Fruit fly (Drosophila melanogaster) whole organism, adult: Measurements from ENCODE around the gene hale.

Source experiments
- CG11617 ChIP-seq: fragments of 200-800 bp; sonication (Bioruptor generic); optimal IDR thresholded peaks from 2 replicates; lab custom pipeline; 2017; ENCODE audit warnings: mild to moderate bottlenecking, missing biosample characterization, missing genetic modification reagents, missing genetic modification characterization
- CG12768 ChIP-seq: fragments of 200-800 bp; sonication (Bioruptor generic); optimal IDR thresholded peaks from 2 replicates; lab custom pipeline; 2017; ENCODE audit warnings: missing biosample characterization, missing genetic modification characterization, mild to moderate bottlenecking, moderate library complexity, missing genetic modification reagents
- CG14711 ChIP-seq: fragments of 200-800 bp; sonication (Bioruptor generic); optimal IDR thresholded peaks from 2 replicates; lab custom pipeline; 2018; ENCODE audit warnings: missing biosample characterization, mild to moderate bottlenecking, missing genetic modification characterization, moderate library complexity
- CG1620 ChIP-seq: fragments of 200-800 bp; sonication (Bioruptor generic); optimal IDR thresholded peaks from 2 replicates; lab custom pipeline; 2016; ENCODE audit warnings: missing biosample characterization, missing genetic modification characterization
- CG33017 ChIP-seq: fragments of 200-800 bp; sonication (Bioruptor generic); optimal IDR thresholded peaks from 2 replicates; lab custom pipeline; 2018; ENCODE audit warnings: missing biosample characterization, mild to moderate bottlenecking, missing genetic modification characterization, moderate library complexity
- CG5204 ChIP-seq: fragments of 200-800 bp; sonication (Bioruptor generic); optimal IDR thresholded peaks from 2 replicates; lab custom pipeline; 2016; ENCODE audit warnings: missing biosample characterization, missing genetic modification characterization
- CG7045 ChIP-seq: fragments of 200-800 bp; sonication (Bioruptor generic); optimal IDR thresholded peaks from 2 replicates; lab custom pipeline; 2017; ENCODE audit warnings: missing biosample characterization, mild to moderate bottlenecking, missing genetic modification characterization
- CG7101 ChIP-seq: fragments of 200-800 bp; sonication (Bioruptor generic); optimal IDR thresholded peaks from 2 replicates; lab custom pipeline; 2018; ENCODE audit warnings: missing biosample characterization, mild to moderate bottlenecking, missing genetic modification characterization, moderate library complexity
- Clk ChIP-seq: fragments of 200-800 bp; sonication (Bioruptor generic); optimal IDR thresholded peaks from 2 replicates; lab custom pipeline; 2017; ENCODE audit warnings: missing biosample characterization, missing genetic modification characterization
- Crg-1 ChIP-seq: fragments of 200-800 bp; sonication (Bioruptor generic); optimal IDR thresholded peaks from 2 replicates; lab custom pipeline; 2016; ENCODE audit warnings: missing biosample characterization, missing genetic modification characterization
- Hr96 ChIP-seq: fragments of 200-800 bp; sonication (Bioruptor generic); optimal IDR thresholded peaks from 2 replicates; lab custom pipeline; 2016; ENCODE audit warnings: missing biosample characterization, missing genetic modification characterization
- Mnt ChIP-seq: fragments of 200-800 bp; sonication (Bioruptor generic); optimal IDR thresholded peaks from 2 replicates; lab custom pipeline; 2016; ENCODE audit warnings: missing biosample characterization, mild to moderate bottlenecking, missing genetic modification characterization
- bab1 ChIP-seq: fragments of 200-800 bp; sonication (Bioruptor generic); optimal IDR thresholded peaks from 3 replicates; lab custom pipeline; 2019; ENCODE audit warnings: missing biosample characterization, mild to moderate bottlenecking, missing genetic modification characterization, moderate library complexity
- cic ChIP-seq: fragments of 200-800 bp; sonication (Bioruptor generic); optimal IDR thresholded peaks from 2 replicates; lab custom pipeline; 2017; ENCODE audit warnings: missing biosample characterization, mild to moderate bottlenecking, missing genetic modification characterization, moderate library complexity
- cnc ChIP-seq, 2 experiments: fragments of >200 bp; optimal IDR thresholded peaks; 2 replicates each; lab custom pipeline; 2017
- kay ChIP-seq: fragments of 200-800 bp; sonication (Bioruptor generic); peaks from one replicate; lab custom pipeline; 2016; ENCODE audit warnings: missing biosample characterization, missing genetic modification characterization, borderline replicate concordance
- ovo ChIP-seq: fragments of 200-800 bp; sonication (Bioruptor generic); optimal IDR thresholded peaks from 2 replicates; lab custom pipeline; 2016; ENCODE audit warnings: missing biosample characterization, missing genetic modification characterization
- pad ChIP-seq: fragments of 200-800 bp; sonication (Bioruptor generic); optimal IDR thresholded peaks from 3 replicates; lab custom pipeline; 2017; ENCODE audit warnings: missing biosample characterization, missing genetic modification characterization, mild to moderate bottlenecking, moderate library complexity, missing genetic modification reagents
- tj ChIP-seq: fragments of 200-800 bp; sonication (Bioruptor generic); optimal IDR thresholded peaks from 3 replicates; lab custom pipeline; 2017; ENCODE audit warnings: missing biosample characterization, mild to moderate bottlenecking, missing genetic modification characterization, moderate library complexity
- toe ChIP-seq: fragments of 200-800 bp; sonication (Bioruptor generic); optimal IDR thresholded peaks from 2 replicates; lab custom pipeline; 2016; ENCODE audit warnings: missing biosample characterization, missing genetic modification characterization

hale gene

dm6 chr3L:19988891-19989290 lies 3.2 kb upstream of the hale start, which contains the start of gene Csas:
TSS of gene Csas (minus strand) at chr3L:19988991.
- TF ChIP-seq Hr96 = no peak
- TF ChIP-seq Clk = no peak
- no peak for TF ChIP-seq ovo (GFP tag; lab: Kevin White, UChicago)
- no peak for TF ChIP-seq cic (GFP tag; lab: Kevin White, UChicago)
- TF ChIP-seq CG7101 (tag; lab: Kevin White, UChicago) = peak; percentile 24
- TF ChIP-seq kay (GFP tag; lab: Kevin White, UChicago) = peak; percentile 0
- no peak for TF ChIP-seq cnc (optimal IDR thresholded peaks at IDR 0.05; lab: Kevin White, UChicago)
- peak; percentile 26 for TF ChIP-seq bab1 (GFP tag; lab: Kevin White, UChicago)

DNA sequence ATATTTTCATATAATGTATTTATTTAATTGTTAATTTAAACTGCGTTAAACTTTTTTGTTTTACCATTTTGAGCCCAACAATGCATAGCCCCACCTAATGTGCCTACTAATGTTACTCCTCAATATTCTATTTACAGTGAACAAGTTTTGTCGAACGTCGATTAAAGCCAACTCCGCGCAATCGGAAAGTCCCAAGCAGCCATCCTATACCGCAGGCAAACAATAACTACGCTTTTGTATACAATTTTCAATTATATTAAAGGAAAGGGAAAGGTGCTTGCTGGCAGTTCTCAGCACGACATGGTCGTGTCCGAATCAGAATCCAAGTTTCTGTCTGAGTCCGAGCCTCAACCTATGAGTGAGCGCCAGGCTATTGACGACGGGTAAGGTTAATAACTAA lies 4.3 kb downstream of the hale start, which contains the start of gene CG17732:
Gene CG17732 (plus strand): TSS at position 301 of the 400 bp plus-strand sequence.
- TF ChIP-seq CG7045 (GFP tag; lab: Kevin White, UChicago) (no peak), cic (GFP tag; lab: Kevin White, UChicago) (no peak), CG1620 (no peak), kay (GFP tag; lab: Kevin White, UChicago) (no peak), CG5204 (GFP tag; lab: Kevin White, UChicago) (no peak), Clk (no peak), Hr96 (no peak), cnc (optimal IDR thresholded peaks at IDR 0.05; lab: Kevin White, UChicago) (no peak), tj (GFP tag; lab: Kevin White, UChicago) (no peak), CG12768 (GFP tag; lab: Kevin White, UChicago) (no peak), ovo (GFP tag; lab: Kevin White, UChicago) (no peak), CG14711 (tag; lab: Kevin White, UChicago) (no peak), toe (GFP tag; lab: Kevin White, UChicago) (no peak), CG33017 (tag; lab: Kevin White, UChicago) (no peak)

DNA sequence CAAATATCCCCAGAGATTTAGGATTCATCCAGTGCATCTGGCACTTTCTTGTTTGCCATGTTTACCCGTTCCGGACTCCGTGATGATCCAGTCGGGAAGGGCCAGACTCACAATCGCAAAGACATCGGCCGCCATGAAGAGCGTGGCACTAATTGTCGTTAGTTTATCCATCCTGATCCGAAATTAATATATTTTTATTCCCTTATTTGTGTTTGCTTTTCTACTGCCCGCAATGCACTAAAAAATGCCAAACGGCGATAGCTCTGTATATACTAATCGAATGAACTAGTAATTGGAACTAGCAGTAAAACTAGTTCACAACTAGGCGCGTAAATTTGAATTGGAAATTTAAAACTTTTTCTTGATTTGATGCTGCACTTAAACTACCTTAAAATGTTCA lies 6.1 kb downstream of the hale start, which contains the start of gene CG14182:
Gene CG14182 (minus strand): TSS at position 221 of the 400 bp plus-strand sequence.
- TF ChIP-seq bab1 (GFP tag; lab: Kevin White, UChicago) (peak; percentile 24), CG5204 (GFP tag; lab: Kevin White, UChicago) (no peak), pad (GFP tag; lab: Kevin White, UChicago) (no peak), CG7045 (GFP tag; lab: Kevin White, UChicago) (no peak), tj (GFP tag; lab: Kevin White, UChicago) (no peak), Mnt (no peak), Clk (no peak)

DNA sequence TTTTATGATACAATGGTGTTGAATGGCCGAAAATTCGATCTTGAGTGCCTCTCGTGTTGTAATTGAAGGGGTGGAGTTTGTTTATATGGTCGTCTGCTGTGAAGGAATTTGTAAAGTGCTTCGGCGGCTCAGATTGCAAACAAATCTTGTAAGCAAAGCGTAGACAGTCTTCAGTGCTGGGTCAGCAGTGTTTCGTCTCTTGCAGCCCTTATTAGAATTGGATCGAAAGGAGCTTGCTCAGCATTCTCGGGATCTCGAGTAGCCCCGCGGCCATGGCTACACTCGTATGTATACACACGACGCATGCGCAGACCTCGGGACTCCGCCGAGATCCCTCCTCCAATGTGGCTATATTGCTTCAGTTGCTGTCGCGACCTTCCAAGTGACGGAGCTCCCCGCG lies 7.6 kb downstream of the hale start:
- TF ChIP-seq tj (GFP tag; lab: Kevin White, UChicago) (peak; percentile 95), CG33017 (tag; lab: Kevin White, UChicago) (no peak)

- TF ChIP-seq Hr96 (no peak), CG12768 (GFP tag; lab: Kevin White, UChicago) (no peak), cnc (optimal IDR thresholded peaks at IDR 0.05; lab: Kevin White, UChicago) (no peak), toe (GFP tag; lab: Kevin White, UChicago) (no peak), bab1 (GFP tag; lab: Kevin White, UChicago) (no peak), tj (GFP tag; lab: Kevin White, UChicago) (no peak), CG1620 (no peak), CG5204 (GFP tag; lab: Kevin White, UChicago) (no peak), CG7101 (tag; lab: Kevin White, UChicago) (no peak), CG33017 (tag; lab: Kevin White, UChicago) (no peak), Clk (no peak), CG7045 (GFP tag; lab: Kevin White, UChicago) (no peak), Mnt (no peak), cic (GFP tag; lab: Kevin White, UChicago) (no peak), pad (GFP tag; lab: Kevin White, UChicago) (no peak), CG11617 (GFP tag; lab: Kevin White, UChicago) (no peak), CG14711 (tag; lab: Kevin White, UChicago) (no peak), Crg-1 (GFP tag; lab: Kevin White, UChicago) (no peak)
Observed at dm6 chr3L:19968725-19969598, 16.7 kb downstream of the hale start.

dm6 chr3L:19961805-19962204 lies 23.9 kb downstream of the hale start:
- TF ChIP-seq Hr96 (no peak), pad (GFP tag; lab: Kevin White, UChicago) (no peak), CG14711 (tag; lab: Kevin White, UChicago) (no peak)

DNA sequence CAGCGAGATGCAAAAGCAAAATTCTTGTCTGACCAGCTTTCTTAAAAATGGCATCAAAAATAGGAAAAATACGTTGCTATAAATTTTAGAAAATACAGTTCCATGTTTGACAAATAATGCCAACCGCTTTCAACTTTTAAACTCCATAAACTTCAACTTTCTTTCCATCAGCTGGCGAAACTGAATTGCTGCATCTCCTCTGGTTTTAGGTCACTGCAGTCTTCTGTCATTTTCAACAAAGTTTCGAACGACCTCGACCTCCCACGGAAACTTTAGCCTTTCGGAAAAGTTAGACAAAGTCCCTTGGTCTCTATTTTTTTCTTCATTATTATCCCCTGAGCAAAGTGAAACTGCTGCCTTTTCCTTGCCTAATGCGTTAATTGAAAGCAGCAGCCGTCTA lies 30.0 kb downstream of the hale start, which contains the start of gene CG42263:
Gene CG42263 (minus strand): TSS at position 101 of the 400 bp plus-strand sequence.
- TF ChIP-seq toe (GFP tag; lab: Kevin White, UChicago) = no peak
- no peak for TF ChIP-seq CG11617 (GFP tag; lab: Kevin White, UChicago)
- no peak for TF ChIP-seq Hr96
- no peak for TF ChIP-seq Crg-1 (GFP tag; lab: Kevin White, UChicago)
- TF ChIP-seq CG12768 (GFP tag; lab: Kevin White, UChicago) = no peak
- no peak for TF ChIP-seq Clk
- TF ChIP-seq CG14711 (tag; lab: Kevin White, UChicago) = no peak
- TF ChIP-seq cic (GFP tag; lab: Kevin White, UChicago) = no peak
- no peak for TF ChIP-seq bab1 (GFP tag; lab: Kevin White, UChicago)
- no peak for TF ChIP-seq cnc (optimal IDR thresholded peaks at IDR 0.05; lab: Kevin White, UChicago)
- no peak for TF ChIP-seq CG5204 (GFP tag; lab: Kevin White, UChicago)
- no peak for TF ChIP-seq CG1620
- no peak for TF ChIP-seq CG7101 (tag; lab: Kevin White, UChicago)
- TF ChIP-seq kay (GFP tag; lab: Kevin White, UChicago) = no peak
- no peak for TF ChIP-seq ovo (GFP tag; lab: Kevin White, UChicago)
- no peak for TF ChIP-seq CG7045 (GFP tag; lab: Kevin White, UChicago)
